Worm (Caenorhabditis elegans): ENCODE results near the gene C47A4.1.

- no peak for TF ChIP-seq him-1 (tag; optimal IDR thresholded peaks at IDR 0.05)
- TF ChIP-seq W03F9.2 (tag; optimal IDR thresholded peaks at IDR 0.05): no peak
- no peak for TF ChIP-seq dao-5 (tag; optimal IDR thresholded peaks at IDR 0.05)
Measured at ce11 chrIV:13764708-13765107, 48.5 kb upstream of the C47A4.1 start.
